Fruit fly (Drosophila melanogaster): Measurements from ENCODE around the gene Naglu.
A peak's percentile ranks its signal among the peaks of the same experiment; 100 is the strongest.

The Naglu gene

DNA sequence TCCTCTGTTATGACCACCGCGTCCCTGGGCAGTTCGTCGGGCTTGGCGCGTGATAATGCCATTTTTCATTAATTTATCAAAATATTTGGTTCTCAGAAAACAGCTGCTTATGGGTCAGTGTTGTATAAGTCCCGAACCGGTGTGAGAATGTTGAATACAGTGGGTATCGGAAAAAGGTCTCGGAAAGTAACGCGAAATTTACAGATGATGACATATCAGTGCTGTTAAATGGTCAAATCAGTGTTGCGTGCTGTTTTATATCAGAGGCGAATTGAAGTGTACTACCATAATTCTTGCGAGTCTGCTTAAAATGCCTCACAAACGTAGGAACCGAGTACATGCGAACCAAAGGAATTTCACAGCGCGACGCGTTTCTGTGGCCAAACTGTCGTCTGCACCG, 29.0 kb downstream of the Naglu start, which contains the start of the genes CG13392 and Rcd4 (continued):
- peak; percentile 74 for TF ChIP-seq CG9609 (GFP tag; optimal IDR thresholded peaks at IDR 0.05)
- TF ChIP-seq dm (GFP tag; optimal IDR thresholded peaks at IDR 0.05): peak; percentile 48
- peak; percentile 35 for TF ChIP-seq CG4328 (GFP tag; optimal IDR thresholded peaks at IDR 0.05)
- no peak for TF ChIP-seq lov (optimal IDR thresholded peaks at IDR 0.05)
- no peak for TF ChIP-seq lov (GFP tag; IDR thresholded peaks at IDR 0.05)
- TF ChIP-seq da (GFP tag; optimal IDR thresholded peaks at IDR 0.05): peak; percentile 23
- peak; percentile 57 for TF ChIP-seq CG16813 (GFP tag; IDR thresholded peaks at IDR 0.05; ENCODE audit: partially characterized antibody)
- peak; percentile 68; the same call in 2 of the 3 replicates for TF ChIP-seq ci (GFP tag; IDR thresholded peaks at IDR 0.05)
- peak; percentile 3 for TF ChIP-seq CG11723 (GFP tag; optimal IDR thresholded peaks at IDR 0.05)
- TF ChIP-seq CG2199 (GFP tag; IDR thresholded peaks at IDR 0.05): no peak
- TF ChIP-seq esg (GFP tag; conservative IDR thresholded peaks at IDR 0.05): 0 out of 2 replicates have a peak, but pooled peaks have one; percentile 6
- peak; percentile 21 for TF ChIP-seq dmrt99B (tag; optimal IDR thresholded peaks at IDR 0.05)
- TF ChIP-seq NFAT (GFP tag; IDR thresholded peaks at IDR 0.05): peak; percentile 82
- TF ChIP-seq CG2129 (GFP tag; IDR thresholded peaks at IDR 0.05; ENCODE audit: partially characterized antibody): no peak
- TF ChIP-seq Bgb (GFP tag; IDR thresholded peaks at IDR 0.05; ENCODE audit: partially characterized antibody): peak; percentile 72
- no peak for TF ChIP-seq Atf6 (GFP tag; IDR thresholded peaks at IDR 0.05)
- TF ChIP-seq CG7556 (GFP tag; optimal IDR thresholded peaks at IDR 0.05): peak; percentile 59
- no peak for TF ChIP-seq wor (GFP tag; IDR thresholded peaks at IDR 0.05)
- peak; percentile 76 for TF ChIP-seq CG1647 (GFP tag; optimal IDR thresholded peaks at IDR 0.05)
- TF ChIP-seq CG1233 (GFP tag; optimal IDR thresholded peaks at IDR 0.05): peak; percentile 19
- peak; percentile 73 for TF ChIP-seq Fer3 (tag; optimal IDR thresholded peaks at IDR 0.05)
- TF ChIP-seq twi (tag; optimal IDR thresholded peaks at IDR 0.05): peak; percentile 40
- TF ChIP-seq ftz-f1 (GFP tag; optimal IDR thresholded peaks at IDR 0.05): peak; percentile 23
- TF ChIP-seq trh (GFP tag; optimal IDR thresholded peaks at IDR 0.05): no peak
- peak; percentile 61 for TF ChIP-seq CG10543 (GFP tag; optimal IDR thresholded peaks at IDR 0.05)
- no peak for TF ChIP-seq dimm (GFP tag; IDR thresholded peaks at IDR 0.05)
- peak; percentile 13; the same call in 1 of the 3 replicates for TF ChIP-seq mld (GFP tag; IDR thresholded peaks at IDR 0.05; ENCODE audit: partially characterized antibody)
- peak; percentile 84 for TF ChIP-seq CG12659 (GFP tag; optimal IDR thresholded peaks at IDR 0.05)
- peak; percentile 54 for TF ChIP-seq CG18011 (GFP tag; optimal IDR thresholded peaks at IDR 0.05)
- peak; percentile 48; the same call in 1 of the 2 replicates for TF ChIP-seq HLH3B (GFP tag; IDR thresholded peaks at IDR 0.05)
- peak; percentile 58 for TF ChIP-seq CG10147 (GFP tag; optimal IDR thresholded peaks at IDR 0.05)
- TF ChIP-seq CG33213 (GFP tag; optimal IDR thresholded peaks at IDR 0.05): peak; percentile 72
- TF ChIP-seq CG6683 (GFP tag; optimal IDR thresholded peaks at IDR 0.05): peak; percentile 32
- TF ChIP-seq CG18764 (GFP tag; optimal IDR thresholded peaks at IDR 0.05): peak; percentile 70
- peak; percentile 28 for TF ChIP-seq HLHmδ (GFP tag; optimal IDR thresholded peaks at IDR 0.05)
- TF ChIP-seq CG5180 (GFP tag; optimal IDR thresholded peaks at IDR 0.05): no peak
- TF ChIP-seq nom (GFP tag; optimal IDR thresholded peaks at IDR 0.05): peak; percentile 52
- TF ChIP-seq CG33557 (GFP tag; optimal IDR thresholded peaks at IDR 0.05): peak; percentile 5
- peak; percentile 70 for TF ChIP-seq CG8290 (GFP tag; optimal IDR thresholded peaks at IDR 0.05)
- TF ChIP-seq CG8290 (tag; optimal IDR thresholded peaks at IDR 0.05): peak; percentile 42 to 96
- no peak; the same call in 1 of the 2 replicates for TF ChIP-seq CG10959 (GFP tag; IDR thresholded peaks at IDR 0.05)
- no peak for TF ChIP-seq Kr (GFP tag; optimal IDR thresholded peaks at IDR 0.05)
- TF ChIP-seq CG12391 (tag; optimal IDR thresholded peaks at IDR 0.05): peak; percentile 47
- TF ChIP-seq az2 (GFP tag; optimal IDR thresholded peaks at IDR 0.05): peak; percentile 53
- peak; percentile 65 for TF ChIP-seq Hsf (GFP tag; optimal IDR thresholded peaks at IDR 0.05)
- peak; percentile 70 to 82 for TF ChIP-seq dpn (GFP tag; optimal IDR thresholded peaks at IDR 0.05)
- peak; percentile 42 for TF ChIP-seq exex (tag; optimal IDR thresholded peaks at IDR 0.05)
- TF ChIP-seq CG4854 (GFP tag; optimal IDR thresholded peaks at IDR 0.05): peak; percentile 45
- peak; percentile 35; the same call in 1 of the 3 replicates for TF ChIP-seq HLH4C (GFP tag; IDR thresholded peaks at IDR 0.05; ENCODE audit: partially characterized antibody)
- 0 out of 2 replicates have a peak, but pooled peaks have one; percentile 13 for TF ChIP-seq gsb (GFP tag; IDR thresholded peaks at IDR 0.05)

Measured in whole organism, embryonic.